Worm (Caenorhabditis elegans) whole organism, young adult: ENCODE data around the gene mat-2.

Experiments used
- B0261.1 ChIP-seq: sonication (generic microtip); optimal IDR thresholded peaks from 2 replicates; lab custom pipeline; 2016; ENCODE audit warnings: mild to moderate bottlenecking, missing genetic modification characterization, moderate library complexity, missing compliant biosample characterization
- F23B12.7 ChIP-seq: sonication (generic microtip); optimal IDR thresholded peaks from 2 replicates; lab custom pipeline; 2017; ENCODE audit warnings: missing genetic modification characterization, mild to moderate bottlenecking, missing compliant biosample characterization, antibody characterized with exemption, moderate library complexity; ENCODE audit not compliant: insufficient read depth
- F33H1.4 ChIP-seq: fragments of 200-800 bp; sonication (Bioruptor generic); IDR thresholded peaks from 2 replicates; pipeline ENCODE4 v1.3.6; 2022; ENCODE audit warnings: missing genetic modification reagents, missing genetic modification characterization, missing compliant biosample characterization
- F39B2.1 ChIP-seq: fragments of 200-800 bp; sonication (Bioruptor generic); IDR thresholded peaks from 2 replicates; pipeline ENCODE4 v1.3.6; 2022; ENCODE audit warnings: missing genetic modification reagents, missing genetic modification characterization, missing compliant biosample characterization
- F49E8.2 ChIP-seq: sonication (generic microtip); optimal IDR thresholded peaks from 3 replicates; lab custom pipeline; 2017; ENCODE audit warnings: missing genetic modification characterization, mild to moderate bottlenecking, missing compliant biosample characterization, antibody characterized with exemption, moderate library complexity; ENCODE audit not compliant: insufficient read depth
- akir-1 ChIP-seq: fragments of 200-800 bp; sonication (Bioruptor generic); optimal IDR thresholded peaks from 2 replicates; lab custom pipeline; 2018; ENCODE audit warnings: mild to moderate bottlenecking, missing genetic modification characterization, moderate library complexity, missing compliant biosample characterization
- aptf-2 ChIP-seq: fragments of 200-800 bp; sonication (Bioruptor generic); conservative IDR thresholded peaks from 2 replicates; pipeline ENCODE4 v1.3.6; 2022; ENCODE audit warnings: missing genetic modification reagents, missing genetic modification characterization, missing compliant biosample characterization
- atf-7 ChIP-seq: sonication (generic microtip); optimal IDR thresholded peaks from 2 replicates; lab custom pipeline; 2017; ENCODE audit warnings: mild to moderate bottlenecking, missing genetic modification characterization, missing compliant biosample characterization
- athp-1 ChIP-seq: sonication (generic microtip); optimal IDR thresholded peaks from 2 replicates; lab custom pipeline; 2017; ENCODE audit warnings: mild to moderate bottlenecking, missing genetic modification characterization, missing compliant biosample characterization
- ccch-3 ChIP-seq: fragments of 200-800 bp; sonication (Bioruptor generic); optimal IDR thresholded peaks from 2 replicates; lab custom pipeline; 2018; ENCODE audit warnings: mild to moderate bottlenecking, missing genetic modification characterization, missing compliant biosample characterization
- cebp-1 ChIP-seq, 2 experiments: fragments of 200-800 bp in 1 of 2; sonication (Bioruptor generic) in 1 of 2; sonication (generic microtip) in 1 of 2; IDR thresholded peaks in 1 of 2; optimal IDR thresholded peaks in 1 of 2; 2 replicates each; pipeline versions ENCODE4 v1.3.6 to Lab custom; 2017 to 2022; ENCODE audit warnings: missing compliant biosample characterization in 2 of 2, missing genetic modification characterization in 2 of 2, mild to moderate bottlenecking in 1 of 2, missing genetic modification reagents in 1 of 2, moderate library complexity in 1 of 2
- ceh-40 ChIP-seq: fragments of 200-800 bp; sonication (Bioruptor generic); IDR thresholded peaks from 2 replicates; pipeline ENCODE4 v1.3.6; 2022; ENCODE audit warnings: missing genetic modification characterization, missing compliant biosample characterization
- ceh-58 ChIP-seq: fragments of 200-800 bp; sonication (Bioruptor generic); IDR thresholded peaks from 2 replicates; pipeline ENCODE4 v1.3.6; 2022; ENCODE audit warnings: missing genetic modification characterization, missing compliant biosample characterization
- ceh-79 ChIP-seq: sonication (generic microtip); optimal IDR thresholded peaks from 2 replicates; lab custom pipeline; 2017; ENCODE audit warnings: mild to moderate bottlenecking, missing genetic modification characterization, missing compliant biosample characterization
- die-1 ChIP-seq: sonication (generic microtip); optimal IDR thresholded peaks from 2 replicates; lab custom pipeline; 2016; ENCODE audit warnings: missing genotype, mild to moderate bottlenecking, missing genetic modification characterization, missing compliant biosample characterization
- efl-1 ChIP-seq: fragments of 150-350 bp; optimal IDR thresholded peaks from 2 replicates; lab custom pipeline; 2014; ENCODE audit warnings: missing biosample characterization, missing genetic modification reagents, missing genetic modification characterization
- him-1 ChIP-seq: sonication (generic microtip); optimal IDR thresholded peaks from 2 replicates; lab custom pipeline; 2016; ENCODE audit warnings: missing genotype, missing genetic modification reagents, missing genetic modification characterization, missing compliant biosample characterization
- hmg-1.2 ChIP-seq: fragments of 200-800 bp; sonication (Bioruptor generic); IDR thresholded peaks from 2 replicates; pipeline ENCODE4 v1.3.6; 2022; ENCODE audit warnings: missing genetic modification reagents, missing genetic modification characterization, missing compliant biosample characterization
- hmg-20 ChIP-seq: fragments of 200-800 bp; sonication (Bioruptor generic); IDR thresholded peaks from 2 replicates; pipeline ENCODE4 v1.3.6; 2022; ENCODE audit warnings: missing genetic modification reagents, missing genetic modification characterization, missing compliant biosample characterization
- lin-35 ChIP-seq, 3 experiments: fragments of 150-350 bp in 2 of 3; sonication (generic microtip) in 1 of 3; optimal IDR thresholded peaks; 2 replicates each; lab custom pipeline; 2014 to 2018; ENCODE audit warnings: missing biosample characterization in 3 of 3, missing genetic modification characterization in 3 of 3, missing genetic modification reagents in 3 of 3
- lin-54 ChIP-seq: fragments of 200-800 bp; sonication (Bioruptor generic); optimal IDR thresholded peaks from 2 replicates; lab custom pipeline; 2018; ENCODE audit warnings: mild to moderate bottlenecking, missing genetic modification characterization, missing compliant biosample characterization
- lir-1 ChIP-seq: fragments of 200-800 bp; sonication (Bioruptor generic); conservative IDR thresholded peaks from 2 replicates; pipeline ENCODE4 v1.3.6; 2022; ENCODE audit warnings: missing genetic modification reagents, missing genetic modification characterization, missing compliant biosample characterization
- lsl-1 ChIP-seq: fragments of 200-800 bp; sonication (Bioruptor generic); optimal IDR thresholded peaks from 2 replicates; lab custom pipeline; 2018; ENCODE audit warnings: mild to moderate bottlenecking, missing genetic modification characterization, moderate library complexity, missing compliant biosample characterization
- lsy-27 ChIP-seq: sonication (generic microtip); optimal IDR thresholded peaks from 2 replicates; lab custom pipeline; 2017; ENCODE audit warnings: missing genetic modification characterization, mild to moderate bottlenecking, missing compliant biosample characterization, antibody characterized with exemption, missing genotype, borderline replicate concordance; ENCODE audit not compliant: insufficient read depth
- madf-10 ChIP-seq: sonication (generic microtip); optimal IDR thresholded peaks from 2 replicates; lab custom pipeline; 2016; ENCODE audit warnings: mild to moderate bottlenecking, missing genetic modification characterization, missing compliant biosample characterization
- madf-3 ChIP-seq: fragments of 200-800 bp; sonication (Bioruptor generic); IDR thresholded peaks from 2 replicates; pipeline ENCODE4 v1.3.6; 2022; ENCODE audit warnings: missing genetic modification reagents, missing genetic modification characterization, missing compliant biosample characterization
- madf-6 ChIP-seq: fragments of 200-800 bp; sonication (Bioruptor generic); IDR thresholded peaks from 2 replicates; pipeline ENCODE4 v1.3.6; 2022; ENCODE audit warnings: missing genetic modification reagents, missing genetic modification characterization, missing compliant biosample characterization
- nhr-27 ChIP-seq: fragments of 200-800 bp; sonication (Bioruptor generic); optimal IDR thresholded peaks from 2 replicates; lab custom pipeline; 2018; ENCODE audit warnings: mild to moderate bottlenecking, missing genetic modification characterization, moderate library complexity, missing compliant biosample characterization
- nhr-90 ChIP-seq: sonication (generic microtip); optimal IDR thresholded peaks from 2 replicates; lab custom pipeline; 2016; ENCODE audit warnings: missing genotype, mild to moderate bottlenecking, missing genetic modification characterization, missing compliant biosample characterization
- rec-8 ChIP-seq, 2 experiments: sonication (generic microtip); optimal IDR thresholded peaks; 2 replicates each; lab custom pipeline; 2016; ENCODE audit warnings: mild to moderate bottlenecking in 2 of 2, missing genetic modification characterization in 2 of 2, missing genetic modification reagents in 2 of 2, missing genotype in 2 of 2, missing biosample characterization in 1 of 2, missing compliant biosample characterization in 1 of 2, moderate library complexity in 1 of 2
- snpc-1.1 ChIP-seq: sonication (generic microtip); optimal IDR thresholded peaks from 2 replicates; lab custom pipeline; 2017; ENCODE audit warnings: missing genetic modification characterization, mild to moderate bottlenecking, missing compliant biosample characterization, antibody characterized with exemption, moderate library complexity, missing genotype, missing genetic modification reagents; ENCODE audit not compliant: insufficient read depth
- tlf-1 ChIP-seq: fragments of 200-800 bp; sonication (Bioruptor generic); optimal IDR thresholded peaks from 2 replicates; lab custom pipeline; 2018; ENCODE audit warnings: mild to moderate bottlenecking, missing genetic modification characterization, missing compliant biosample characterization
- xnd-1 ChIP-seq: sonication (generic microtip); optimal IDR thresholded peaks from 2 replicates; lab custom pipeline; 2016; ENCODE audit warnings: missing genotype, missing genetic modification reagents, missing genetic modification characterization, missing compliant biosample characterization
- zfh-2 ChIP-seq: fragments of 200-800 bp; sonication (Bioruptor generic); conservative IDR thresholded peaks from 2 replicates; pipeline ENCODE4 v1.3.6; 2022; ENCODE audit warnings: missing genetic modification reagents, missing genetic modification characterization, missing compliant biosample characterization
- zim-3 ChIP-seq: sonication (generic microtip); optimal IDR thresholded peaks from 2 replicates; lab custom pipeline; 2017; ENCODE audit warnings: mild to moderate bottlenecking, missing genetic modification characterization, moderate library complexity, missing compliant biosample characterization
- ztf-18 ChIP-seq: sonication (generic microtip); optimal IDR thresholded peaks from 2 replicates; lab custom pipeline; 2016; ENCODE audit warnings: missing genotype, mild to moderate bottlenecking, missing genetic modification characterization, missing compliant biosample characterization
- ztf-25 ChIP-seq: fragments of 200-800 bp; sonication (Bioruptor generic); IDR thresholded peaks from 2 replicates; pipeline ENCODE4 v1.3.6; 2022; ENCODE audit warnings: missing genetic modification reagents, missing genetic modification characterization, missing compliant biosample characterization
- ztf-26 ChIP-seq: sonication (generic microtip); optimal IDR thresholded peaks from 2 replicates; lab custom pipeline; 2017; ENCODE audit warnings: missing genetic modification characterization, missing compliant biosample characterization
- ztf-3 ChIP-seq: fragments of 200-800 bp; sonication (Bioruptor generic); optimal IDR thresholded peaks from 2 replicates; lab custom pipeline; 2018; ENCODE audit warnings: mild to moderate bottlenecking, missing genetic modification characterization, missing compliant biosample characterization

Gene mat-2

DNA sequence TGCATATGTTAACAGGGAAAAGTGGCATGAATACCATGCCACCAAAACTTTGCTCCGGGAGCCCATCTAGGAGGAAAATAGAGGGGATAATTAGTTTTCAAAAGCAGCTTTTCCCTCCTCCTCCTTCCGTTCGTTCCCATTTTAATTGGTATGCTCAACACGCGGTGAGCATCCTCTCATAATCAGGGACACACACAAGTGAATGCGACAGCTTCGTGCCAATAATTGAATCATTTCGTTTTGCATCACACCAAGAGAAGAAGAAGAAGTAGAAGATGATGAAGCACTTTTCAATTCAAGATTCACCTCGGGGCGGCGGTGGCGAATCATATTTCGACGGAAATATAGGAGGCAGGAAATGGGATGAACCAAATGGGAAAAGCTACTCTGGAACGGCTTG lies 24.4 kb upstream of the mat-2 start:
- TF ChIP-seq ztf-18 (tag; lab: Kevin White, UChicago) (no peak), atf-7 (no peak), snpc-1.1 (tag; lab: Kevin White, UChicago) (no peak)

- TF ChIP-seq rec-8 (tag; optimal IDR thresholded peaks at IDR 0.05; lab: Kevin White, UChicago) = no peak
- TF ChIP-seq ztf-26 (tag; lab: Kevin White, UChicago) = no peak
- TF ChIP-seq nhr-90 (tag; lab: Kevin White, UChicago) = no peak
Observed at ce11 chrII:11089356-11089755, 23.2 kb upstream of the mat-2 start, which contains the start of gene unc-53. unc-53 (minus strand) TSS chrII:11089456.

- no peak for TF ChIP-seq madf-10
- TF ChIP-seq ztf-26 (tag; lab: Kevin White, UChicago) = no peak
Observed at ce11 chrII:11091577-11091976, 20.9 kb upstream of the mat-2 start.

DNA sequence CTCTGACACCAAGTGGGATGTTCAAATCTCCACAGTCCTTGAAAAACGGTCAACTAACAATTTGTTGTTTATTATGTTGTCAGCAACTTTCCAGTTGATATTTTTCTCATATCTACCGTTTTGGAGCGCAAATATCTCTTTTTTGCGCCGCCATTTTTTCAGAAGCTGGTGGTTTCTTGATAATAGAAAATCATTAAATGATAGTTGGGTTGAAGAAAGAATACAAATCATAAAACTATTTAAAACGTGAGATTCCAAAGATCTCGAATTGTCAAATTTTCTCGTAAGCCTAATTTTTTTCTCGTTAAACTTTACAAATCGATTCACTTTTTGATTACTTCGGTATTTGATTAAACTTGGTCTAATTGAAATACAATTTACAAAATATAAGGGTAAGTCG lies 20.1 kb upstream of the mat-2 start, which contains the start of gene rpl-42:
Gene rpl-42 (plus strand): TSS at position 301 of the 400 bp plus-strand sequence.
- no peak for TF ChIP-seq lir-1 (GFP tag; lab: Robert Waterston, UW)
- no peak for TF ChIP-seq akir-1
- TF ChIP-seq hmg-20 = no peak
- no peak for TF ChIP-seq hmg-1.2 (GFP tag; lab: Robert Waterston, UW)
- no peak for TF ChIP-seq F23B12.7 (tag; lab: Kevin White, UChicago)
- no peak for TF ChIP-seq madf-6 (GFP tag; lab: Robert Waterston, UW)

DNA sequence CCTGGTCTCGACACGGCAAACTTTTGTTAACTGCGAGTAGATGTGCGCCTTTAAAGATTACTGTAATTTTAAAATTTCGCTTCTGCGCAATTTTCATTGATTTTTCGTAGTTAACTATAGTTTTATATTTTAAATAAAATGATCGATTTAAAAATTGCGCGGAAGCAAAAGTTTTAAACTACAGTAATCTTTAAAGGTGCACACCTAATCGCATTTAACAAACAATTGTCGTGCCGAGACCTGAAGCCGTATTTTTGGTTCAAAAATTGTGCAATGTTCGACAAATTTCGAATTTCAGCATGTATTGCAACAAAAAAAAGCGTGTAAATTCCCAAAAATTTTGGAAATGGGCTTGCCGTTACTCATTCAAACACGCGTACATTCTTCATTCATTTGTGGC lies 18.1 kb upstream of the mat-2 start:
- TF ChIP-seq him-1 (tag; lab: Kevin White, UChicago) (peak; percentile 2), ztf-25 (GFP tag; lab: Robert Waterston, UW) (no peak), F33H1.4 (GFP tag; lab: Robert Waterston, UW) (peak; percentile 65), zim-3 (tag; lab: Kevin White, UChicago) (no peak), efl-1 (peak; percentile 14), xnd-1 (tag; lab: Kevin White, UChicago) (peak; percentile 39), lsl-1 (GFP tag; lab: Kevin White, UChicago) (peak; percentile 66), madf-6 (GFP tag; lab: Robert Waterston, UW) (peak; percentile 56; the same call in 1 of the 2 replicates), F49E8.2 (peak; percentile 45), ccch-3 (GFP tag; lab: Kevin White, UChicago) (no peak), B0261.1 (tag; lab: Kevin White, UChicago) (no peak), ceh-79 (tag; lab: Kevin White, UChicago) (no peak), lin-54 (GFP tag; lab: Kevin White, UChicago) (no peak), tlf-1 (GFP tag; lab: Kevin White, UChicago) (no peak)

- TF ChIP-seq zfh-2 = no peak
- TF ChIP-seq ztf-3 (GFP tag; lab: Kevin White, UChicago) = no peak
- TF ChIP-seq lin-35 (GFP tag; optimal IDR thresholded peaks at IDR 0.05; lab: Kevin White, UChicago) = no peak
- TF ChIP-seq B0261.1 (tag; lab: Kevin White, UChicago) = no peak
- no peak for TF ChIP-seq cebp-1 (GFP tag; IDR thresholded peaks at IDR 0.05; lab: Robert Waterston, UW)
- TF ChIP-seq cebp-1 (tag; optimal IDR thresholded peaks at IDR 0.05; lab: Kevin White, UChicago) = no peak
- no peak for TF ChIP-seq aptf-2 (GFP tag; lab: Robert Waterston, UW)
- TF ChIP-seq die-1 = no peak
- no peak for TF ChIP-seq nhr-27 (tag; lab: Kevin White, UChicago)
- no peak for TF ChIP-seq lsy-27 (tag; lab: Kevin White, UChicago)
- no peak for TF ChIP-seq ceh-58 (GFP tag; lab: Robert Waterston, UW)
- TF ChIP-seq F39B2.1 (GFP tag; lab: Robert Waterston, UW) = peak; percentile 67; the same call in 1 of the 2 replicates
- TF ChIP-seq madf-3 (GFP tag; lab: Robert Waterston, UW) = peak; percentile 49; the same call in 1 of the 2 replicates
- peak; percentile 12 for TF ChIP-seq athp-1 (tag; lab: Kevin White, UChicago)
- no peak for TF ChIP-seq rec-8 (tag; optimal IDR thresholded peaks at IDR 0.05; lab: Kevin White, UChicago)
- no peak for TF ChIP-seq ceh-40 (GFP tag; lab: Robert Waterston, UW)
- no peak for TF ChIP-seq ccch-3 (GFP tag; lab: Kevin White, UChicago)
Observed at ce11 chrII:11096233-11096632, 16.3 kb upstream of the mat-2 start, which contains the start of gene nbs-1. nbs-1 (minus strand) TSS chrII:11096478.
